Fruit fly (Drosophila melanogaster) whole organism, embryonic: ENCODE measurements around the gene CG15880.

Experiments used
- Bgb ChIP-seq: fragments of 200-800 bp; sonication (Bioruptor generic); IDR thresholded peaks from 2 replicates; pipeline ENCODE4 v1.3.6; 2022; ENCODE audit warnings: missing biosample characterization, missing genetic modification characterization; ENCODE audit not compliant: partially characterized antibody
- CG12299 ChIP-seq: fragments of 200-800 bp; sonication (Bioruptor generic); optimal IDR thresholded peaks from 2 replicates; lab custom pipeline; 2018; ENCODE audit warnings: missing biosample characterization, mild to moderate bottlenecking, missing genetic modification characterization
- CG15073 ChIP-seq: fragments of 200-800 bp; sonication (Bioruptor generic); optimal IDR thresholded peaks from 2 replicates; lab custom pipeline; 2016; ENCODE audit warnings: missing biosample characterization, missing genetic modification characterization
- CG1529 ChIP-seq: fragments of 200-800 bp; sonication (Bioruptor generic); optimal IDR thresholded peaks from 3 replicates; lab custom pipeline; 2018; ENCODE audit warnings: missing biosample characterization, missing genetic modification characterization
- CG1603 ChIP-seq: fragments of 200-800 bp; sonication (Bioruptor generic); optimal IDR thresholded peaks from 2 replicates; lab custom pipeline; 2019; ENCODE audit warnings: missing biosample characterization, mild to moderate bottlenecking, missing genetic modification characterization, moderate library complexity
- CG18619 ChIP-seq: fragments of 200-800 bp; sonication (Bioruptor generic); optimal IDR thresholded peaks from 3 replicates; lab custom pipeline; 2017; ENCODE audit warnings: missing biosample characterization, mild to moderate bottlenecking, missing genetic modification characterization
- CG2120 ChIP-seq: fragments of 200-800 bp; sonication (Bioruptor generic); optimal IDR thresholded peaks from 3 replicates; lab custom pipeline; 2016; ENCODE audit warnings: missing biosample characterization, missing genetic modification characterization
- CG2129 ChIP-seq: fragments of 200-800 bp; sonication (Bioruptor generic); IDR thresholded peaks from 2 replicates; pipeline ENCODE4 v1.3.6; 2022; ENCODE audit warnings: missing biosample characterization, missing genetic modification characterization; ENCODE audit not compliant: partially characterized antibody
- CG4707 ChIP-seq: fragments of 200-800 bp; sonication (Bioruptor generic); optimal IDR thresholded peaks from 2 replicates; lab custom pipeline; 2018; ENCODE audit warnings: missing biosample characterization, mild to moderate bottlenecking, missing genetic modification characterization, moderate library complexity
- CG6689 ChIP-seq: fragments of 200-800 bp; sonication (Bioruptor generic); IDR thresholded peaks from 2 replicates; pipeline ENCODE4 v1.3.6; 2022; ENCODE audit warnings: missing biosample characterization, missing genetic modification characterization
- CG8388 ChIP-seq: fragments of 200-800 bp; sonication (Bioruptor generic); optimal IDR thresholded peaks from 2 replicates; lab custom pipeline; 2019; ENCODE audit warnings: missing biosample characterization, mild to moderate bottlenecking, missing genetic modification characterization, moderate library complexity
- CG8478 ChIP-seq: fragments of >200 bp; optimal IDR thresholded peaks from 2 replicates; lab custom pipeline; 2018
- CoRest ChIP-seq: fragments of 200-800 bp; sonication (Bioruptor generic); optimal IDR thresholded peaks from 3 replicates; lab custom pipeline; 2018; ENCODE audit warnings: missing biosample characterization, mild to moderate bottlenecking, missing genetic modification characterization, moderate library complexity
- CrebB ChIP-seq: fragments of 200-800 bp; sonication (Bioruptor generic); optimal IDR thresholded peaks from 3 replicates; lab custom pipeline; 2018; ENCODE audit warnings: missing biosample characterization, mild to moderate bottlenecking, missing genetic modification characterization
- Dad ChIP-seq: fragments of 200-800 bp; sonication (Bioruptor generic); optimal IDR thresholded peaks from 3 replicates; lab custom pipeline; 2016; ENCODE audit warnings: missing biosample characterization, missing genetic modification characterization
- Deaf1 ChIP-seq: fragments of 200-800 bp; optimal IDR thresholded peaks from 3 replicates; lab custom pipeline; 2019; ENCODE audit warnings: missing biosample characterization, mild to moderate bottlenecking, missing genetic modification characterization, moderate library complexity
- Dek ChIP-seq: fragments of 200-800 bp; sonication (Bioruptor generic); optimal IDR thresholded peaks from 3 replicates; lab custom pipeline; 2019; ENCODE audit warnings: missing biosample characterization, mild to moderate bottlenecking, missing genetic modification characterization, moderate library complexity
- Dfd ChIP-seq, 2 experiments: fragments of >200 bp; optimal IDR thresholded peaks; 2 replicates each; lab custom pipeline; 2017; ENCODE audit warnings: missing biosample characterization in 2 of 2, missing genetic modification characterization in 2 of 2
- Elba2 ChIP-seq: fragments of 200-800 bp; sonication (Bioruptor generic); optimal IDR thresholded peaks from 3 replicates; lab custom pipeline; 2016; ENCODE audit warnings: missing biosample characterization, missing genetic modification characterization
- GATAe ChIP-seq: fragments of 200-800 bp; sonication (Bioruptor generic); conservative IDR thresholded peaks from 2 replicates; pipeline ENCODE4 v1.3.6; 2022; ENCODE audit warnings: missing biosample characterization, missing genetic modification characterization
- HLHmδ ChIP-seq: fragments of 200-800 bp; sonication (Bioruptor generic); optimal IDR thresholded peaks from 2 replicates; lab custom pipeline; 2018; ENCODE audit warnings: missing biosample characterization, mild to moderate bottlenecking, missing genetic modification characterization, moderate library complexity
- HmgD ChIP-seq: fragments of 200-800 bp; sonication (Bioruptor generic); optimal IDR thresholded peaks from 3 replicates; lab custom pipeline; 2016; ENCODE audit warnings: missing biosample characterization, missing genetic modification characterization
- Hmx ChIP-seq: fragments of 200-800 bp; sonication (Bioruptor generic); optimal IDR thresholded peaks from 2 replicates; lab custom pipeline; 2016; ENCODE audit warnings: missing biosample characterization, missing genetic modification characterization
- Lhr ChIP-seq: fragments of 200-800 bp; sonication (Bioruptor generic); optimal IDR thresholded peaks from 3 replicates; lab custom pipeline; 2017; ENCODE audit warnings: mild to moderate bottlenecking, missing biosample characterization, missing genetic modification reagents, missing genetic modification characterization
- MTF-1 ChIP-seq: fragments of 200-800 bp; sonication (Bioruptor generic); optimal IDR thresholded peaks from 2 replicates; lab custom pipeline; 2018; ENCODE audit warnings: missing biosample characterization, mild to moderate bottlenecking, missing genetic modification characterization, borderline replicate concordance
- Nf-YC ChIP-seq: fragments of 200-800 bp; optimal IDR thresholded peaks from 3 replicates; lab custom pipeline; 2019; ENCODE audit warnings: missing biosample characterization, mild to moderate bottlenecking, missing genetic modification characterization, moderate library complexity
- PHDP ChIP-seq: fragments of 200-800 bp; sonication (Bioruptor generic); optimal IDR thresholded peaks from 3 replicates; lab custom pipeline; 2018; ENCODE audit warnings: missing biosample characterization, mild to moderate bottlenecking, missing genetic modification characterization, moderate library complexity
- Ssrp ChIP-seq: fragments of 200-800 bp; sonication (Bioruptor generic); optimal IDR thresholded peaks from 2 replicates; lab custom pipeline; 2018; ENCODE audit warnings: missing biosample characterization, mild to moderate bottlenecking, missing genetic modification characterization, moderate library complexity
- TFAM ChIP-seq: fragments of 200-800 bp; sonication (Bioruptor generic); optimal IDR thresholded peaks from 2 replicates; lab custom pipeline; 2017; ENCODE audit warnings: missing biosample characterization, missing genetic modification characterization, inconsistent platforms
- Vsx1 ChIP-seq: fragments of 200-800 bp; sonication (Bioruptor generic); optimal IDR thresholded peaks from 2 replicates; lab custom pipeline; 2017; ENCODE audit warnings: missing biosample characterization, mild to moderate bottlenecking, missing genetic modification characterization, missing genetic modification reagents
- ac ChIP-seq: fragments of 200-800 bp; sonication (Bioruptor generic); optimal IDR thresholded peaks from 3 replicates; lab custom pipeline; 2017; ENCODE audit warnings: missing biosample characterization, mild to moderate bottlenecking, missing genetic modification characterization
- dmrt99B ChIP-seq: fragments of 200-800 bp; sonication (Bioruptor generic); optimal IDR thresholded peaks from 2 replicates; lab custom pipeline; 2018; ENCODE audit warnings: missing biosample characterization, mild to moderate bottlenecking, missing genetic modification characterization, moderate library complexity
- gem ChIP-seq: fragments of 200-800 bp; sonication (Bioruptor generic); optimal IDR thresholded peaks from 2 replicates; lab custom pipeline; 2019; ENCODE audit warnings: missing biosample characterization, mild to moderate bottlenecking, missing genetic modification characterization, moderate library complexity
- grn ChIP-seq: fragments of 200-800 bp; sonication (Bioruptor generic); optimal IDR thresholded peaks from 3 replicates; lab custom pipeline; 2017; ENCODE audit warnings: missing biosample characterization, missing genetic modification characterization
- hb ChIP-seq: fragments of 200-800 bp; sonication (Bioruptor generic); IDR thresholded peaks from 3 replicates; pipeline ENCODE4 v1.3.6; 2022; ENCODE audit warnings: missing biosample characterization, missing genetic modification characterization; ENCODE audit not compliant: partially characterized antibody
- kni ChIP-seq: fragments of 200-800 bp; sonication (Bioruptor generic); optimal IDR thresholded peaks from 3 replicates; lab custom pipeline; 2017; ENCODE audit warnings: mild to moderate bottlenecking, missing biosample characterization, missing genetic modification reagents, missing genetic modification characterization
- lbe ChIP-seq: fragments of 200-800 bp; sonication (Bioruptor generic); optimal IDR thresholded peaks from 2 replicates; lab custom pipeline; 2016; ENCODE audit warnings: missing biosample characterization, mild to moderate bottlenecking, missing genetic modification characterization
- lola ChIP-seq, 3 experiments: fragments of >200 bp in 2 of 3; fragments of 200-800 bp in 1 of 3; sonication (Bioruptor generic) in 1 of 3; optimal IDR thresholded peaks; 2 replicates each; lab custom pipeline; 2017 to 2019; ENCODE audit warnings: missing biosample characterization in 3 of 3, missing genetic modification characterization in 3 of 3, mild to moderate bottlenecking in 1 of 3, moderate library complexity in 1 of 3
- maf-S ChIP-seq: fragments of 200-800 bp; sonication (Bioruptor generic); optimal IDR thresholded peaks from 2 replicates; lab custom pipeline; 2016; ENCODE audit warnings: missing biosample characterization, missing genetic modification characterization
- nau ChIP-seq: fragments of 200-800 bp; sonication (Bioruptor generic); optimal IDR thresholded peaks from 3 replicates; lab custom pipeline; 2017; ENCODE audit warnings: missing biosample characterization, mild to moderate bottlenecking, missing genetic modification characterization, missing genetic modification reagents
- rib ChIP-seq: fragments of 200-800 bp; sonication (Bioruptor generic); IDR thresholded peaks from 2 replicates; pipeline ENCODE4 v1.3.6; 2022; ENCODE audit warnings: missing biosample characterization, missing genetic modification characterization
- ro ChIP-seq: fragments of 200-800 bp; sonication (Bioruptor generic); IDR thresholded peaks from 2 replicates; pipeline ENCODE4 v1.3.6; 2022; ENCODE audit warnings: missing biosample characterization, missing genetic modification characterization
- sc ChIP-seq, 3 experiments: fragments of >200 bp in 2 of 3; fragments of 200-800 bp in 1 of 3; sonication (Bioruptor generic) in 1 of 3; optimal IDR thresholded peaks; 2 replicates in 2 of 3; 3 replicates in 1 of 3; lab custom pipeline; 2017; ENCODE audit warnings: mild to moderate bottlenecking in 1 of 3, missing biosample characterization in 1 of 3, missing genetic modification characterization in 1 of 3, missing genetic modification reagents in 1 of 3
- tin ChIP-seq: fragments of 200-800 bp; sonication (Bioruptor generic); optimal IDR thresholded peaks from 3 replicates; lab custom pipeline; 2016; ENCODE audit warnings: missing biosample characterization, missing genetic modification characterization
- ttk ChIP-seq: fragments of 200-800 bp; sonication (Bioruptor generic); IDR thresholded peaks from 2 replicates; pipeline ENCODE4 v2.1.2; 2022; ENCODE audit warnings: missing biosample characterization, missing genetic modification characterization
- vvl ChIP-seq: fragments of 200-800 bp; sonication (Bioruptor generic); IDR thresholded peaks from 2 replicates; pipeline ENCODE4 v1.3.6; 2022; ENCODE audit warnings: missing biosample characterization, missing genetic modification characterization
- wor ChIP-seq: fragments of 200-800 bp; sonication (Bioruptor generic); IDR thresholded peaks from 2 replicates; pipeline ENCODE4 v1.3.6; 2022; ENCODE audit warnings: missing biosample characterization, missing genetic modification characterization
- zfh1 ChIP-seq: fragments of 200-800 bp; sonication (Bioruptor generic); IDR thresholded peaks from 3 replicates; pipeline ENCODE4 v1.3.6; 2022; ENCODE audit warnings: missing biosample characterization, missing genetic modification characterization

CG15880 gene

dm6 chr2L:846167-846868, 28.6 kb upstream of the CG15880 start (continued):
- TF ChIP-seq CG2129 (GFP tag; lab: Robert Waterston, UW) = no peak
- no peak for TF ChIP-seq Nf-YC (tag; lab: Kevin White, UChicago)
- peak; percentile 74 for TF ChIP-seq PHDP (tag; lab: Kevin White, UChicago)
- TF ChIP-seq lola (GFP tag; optimal IDR thresholded peaks at IDR 0.05; lab: Kevin White, UChicago) = peak in 1 of 3 experiments; percentile 19
- no peak for TF ChIP-seq Dfd (GFP tag; optimal IDR thresholded peaks at IDR 0.05; lab: Kevin White, UChicago)
- no peak for TF ChIP-seq GATAe
- TF ChIP-seq vvl = peak; percentile 53; the same call in 1 of the 2 replicates
- TF ChIP-seq Dek (tag; lab: Kevin White, UChicago) = no peak
- TF ChIP-seq gem (tag; lab: Kevin White, UChicago) = peak; percentile 80
- TF ChIP-seq kni (GFP tag; lab: Kevin White, UChicago) = peak; percentile 88
- TF ChIP-seq tin = peak; percentile 12
- peak; percentile 67 for TF ChIP-seq CG8388 (GFP tag; lab: Kevin White, UChicago)
- no peak for TF ChIP-seq Hmx (GFP tag; lab: Kevin White, UChicago)
- TF ChIP-seq rib (GFP tag; lab: Robert Waterston, UW) = no peak
- 0 out of 3 replicates have a peak, but pooled peaks have one; percentile 5 for TF ChIP-seq zfh1 (GFP tag; lab: Robert Waterston, UW)
- no peak for TF ChIP-seq grn
- peak; percentile 68 for TF ChIP-seq CoRest (tag; lab: Kevin White, UChicago)
- TF ChIP-seq CG2120 (GFP tag; lab: Kevin White, UChicago) = peak; percentile 54
- TF ChIP-seq ro = no peak
- no peak for TF ChIP-seq Bgb (GFP tag; lab: Robert Waterston, UW)
- no peak for TF ChIP-seq hb
- no peak for TF ChIP-seq CG8478
- peak; percentile 69 for TF ChIP-seq Ssrp (tag; lab: Kevin White, UChicago)
- TF ChIP-seq Lhr (GFP tag; lab: Kevin White, UChicago) = no peak
- peak; percentile 39 for TF ChIP-seq ttk (GFP tag; lab: Robert Waterston, UW)
- no peak for TF ChIP-seq TFAM (GFP tag; lab: Kevin White, UChicago)
- TF ChIP-seq CG18619 (GFP tag; lab: Kevin White, UChicago) = peak; percentile 50
- TF ChIP-seq ac (GFP tag; lab: Kevin White, UChicago) = no peak
- no peak for TF ChIP-seq sc (optimal IDR thresholded peaks at IDR 0.05; lab: Kevin White, UChicago)
- peak; percentile 36 for TF ChIP-seq sc (GFP tag; optimal IDR thresholded peaks at IDR 0.05; lab: Kevin White, UChicago)
- TF ChIP-seq nau (GFP tag; lab: Kevin White, UChicago) = peak; percentile 42
- TF ChIP-seq CG1603 (tag; lab: Kevin White, UChicago) = peak; percentile 87
- peak; percentile 18 for TF ChIP-seq CG12299 (tag; lab: Kevin White, UChicago)
- TF ChIP-seq HmgD = no peak
- no peak for TF ChIP-seq MTF-1
- peak; percentile 37 for TF ChIP-seq maf-S (GFP tag; lab: Kevin White, UChicago)
- TF ChIP-seq CG1529 (GFP tag; lab: Kevin White, UChicago) = peak; percentile 23
- TF ChIP-seq Vsx1 (GFP tag; lab: Kevin White, UChicago) = peak; percentile 15
- peak; percentile 8 for TF ChIP-seq Dad (GFP tag; lab: Kevin White, UChicago)
- peak; percentile 68 for TF ChIP-seq wor (GFP tag; lab: Robert Waterston, UW)
- no peak for TF ChIP-seq HLHmδ (GFP tag; lab: Kevin White, UChicago)
- no peak for TF ChIP-seq lbe (GFP tag; lab: Kevin White, UChicago)
- TF ChIP-seq CG4707 (GFP tag; lab: Kevin White, UChicago) = peak; percentile 58
- no peak for TF ChIP-seq CG15073
- TF ChIP-seq dmrt99B (tag; lab: Kevin White, UChicago) = peak; percentile 88
- TF ChIP-seq Deaf1 = peak; percentile 27
- no peak for TF ChIP-seq Elba2 (GFP tag; lab: Kevin White, UChicago)
- TF ChIP-seq CG6689 (GFP tag; lab: Robert Waterston, UW) = peak; percentile 67
- no peak for TF ChIP-seq CrebB (tag; lab: Kevin White, UChicago)
